Worm (Caenorhabditis elegans) whole organism, young adult: ENCODE measurements around the gene nep-12.
A peak's percentile ranks its signal among the peaks of the same experiment; 100 is the strongest.

Experiments
- B0019.2 ChIP-seq: fragments of 200-800 bp; sonication (Bioruptor generic); conservative IDR thresholded peaks from 2 replicates; pipeline ENCODE4 v1.3.6; 2022; ENCODE audit warnings: missing genetic modification reagents, missing genetic modification characterization, missing compliant biosample characterization
- F22D6.2 ChIP-seq: sonication (generic microtip); optimal IDR thresholded peaks from 2 replicates; lab custom pipeline; 2016; ENCODE audit warnings: mild to moderate bottlenecking, missing genetic modification characterization, missing compliant biosample characterization
- F55B11.4 ChIP-seq: sonication (generic microtip); optimal IDR thresholded peaks from 2 replicates; lab custom pipeline; 2016; ENCODE audit warnings: missing compliant biosample characterization, missing genetic modification characterization, borderline replicate concordance; ENCODE audit not compliant: insufficient read depth
- Y53G8AR.9 ChIP-seq: fragments of 200-800 bp; sonication (Bioruptor generic); conservative IDR thresholded peaks from 2 replicates; pipeline ENCODE4 v1.3.6; 2022; ENCODE audit warnings: missing genetic modification reagents, missing genetic modification characterization, missing compliant biosample characterization
- Y95B8A.8 ChIP-seq: fragments of 200-800 bp; sonication (Bioruptor generic); IDR thresholded peaks from 2 replicates; pipeline ENCODE4 v1.3.6; 2022; ENCODE audit warnings: missing genetic modification reagents, missing genetic modification characterization, missing compliant biosample characterization
- ZK185.1 ChIP-seq: sonication (generic microtip); optimal IDR thresholded peaks from 2 replicates; lab custom pipeline; 2016; ENCODE audit warnings: mild to moderate bottlenecking, missing genetic modification characterization, missing compliant biosample characterization; ENCODE audit not compliant: poor library complexity, severe bottlenecking
- atf-7 ChIP-seq: sonication (generic microtip); optimal IDR thresholded peaks from 2 replicates; lab custom pipeline; 2017; ENCODE audit warnings: mild to moderate bottlenecking, missing genetic modification characterization, missing compliant biosample characterization
- athp-1 ChIP-seq: sonication (generic microtip); optimal IDR thresholded peaks from 2 replicates; lab custom pipeline; 2017; ENCODE audit warnings: mild to moderate bottlenecking, missing genetic modification characterization, missing compliant biosample characterization
- bed-1 ChIP-seq: fragments of 200-800 bp; sonication (Bioruptor generic); IDR thresholded peaks from 2 replicates; pipeline ENCODE4 v1.3.6; 2022; ENCODE audit warnings: missing genetic modification reagents, missing genetic modification characterization, missing compliant biosample characterization
- bed-2 ChIP-seq: fragments of 200-800 bp; sonication (Bioruptor generic); IDR thresholded peaks from 2 replicates; pipeline ENCODE4 v1.3.6; 2022; ENCODE audit warnings: missing genetic modification reagents, missing genetic modification characterization, missing compliant biosample characterization
- cebp-1 ChIP-seq, 2 experiments: fragments of 200-800 bp in 1 of 2; sonication (Bioruptor generic) in 1 of 2; sonication (generic microtip) in 1 of 2; IDR thresholded peaks in 1 of 2; optimal IDR thresholded peaks in 1 of 2; 2 replicates each; pipeline versions ENCODE4 v1.3.6 to Lab custom; 2017 to 2022; ENCODE audit warnings: missing compliant biosample characterization in 2 of 2, missing genetic modification characterization in 2 of 2, mild to moderate bottlenecking in 1 of 2, missing genetic modification reagents in 1 of 2, moderate library complexity in 1 of 2
- cebp-2 ChIP-seq: fragments of 200-800 bp; sonication (Bioruptor generic); IDR thresholded peaks from 2 replicates; pipeline ENCODE4 v1.3.6; 2022; ENCODE audit warnings: missing genetic modification characterization, missing compliant biosample characterization
- ceh-27 ChIP-seq: fragments of 200-800 bp; sonication (Bioruptor generic); optimal IDR thresholded peaks from 2 replicates; lab custom pipeline; 2018; ENCODE audit warnings: mild to moderate bottlenecking, missing genetic modification characterization, moderate library complexity, missing compliant biosample characterization
- ceh-91 ChIP-seq: fragments of 200-800 bp; sonication (Bioruptor generic); IDR thresholded peaks from 2 replicates; pipeline ENCODE4 v1.3.6; 2022; ENCODE audit warnings: missing genetic modification reagents, missing genetic modification characterization, missing compliant biosample characterization
- dpl-1 ChIP-seq: fragments of 150-350 bp; optimal IDR thresholded peaks from 2 replicates; lab custom pipeline; 2014; ENCODE audit warnings: missing biosample characterization, missing genetic modification reagents, missing genetic modification characterization
- egl-44 ChIP-seq: fragments of 200-800 bp; sonication (Bioruptor generic); IDR thresholded peaks from 2 replicates; pipeline ENCODE4 v1.3.6; 2022; ENCODE audit warnings: missing genetic modification reagents, missing genetic modification characterization, missing compliant biosample characterization
- fkh-3 ChIP-seq: sonication (generic microtip); optimal IDR thresholded peaks from 2 replicates; lab custom pipeline; 2016; ENCODE audit warnings: mild to moderate bottlenecking, missing genetic modification characterization, missing compliant biosample characterization
- him-1 ChIP-seq: sonication (generic microtip); optimal IDR thresholded peaks from 2 replicates; lab custom pipeline; 2016; ENCODE audit warnings: missing genotype, missing genetic modification reagents, missing genetic modification characterization, missing compliant biosample characterization
- hrde-1 ChIP-seq: sonication (generic microtip); optimal IDR thresholded peaks from 2 replicates; lab custom pipeline; 2016; ENCODE audit warnings: missing genetic modification characterization, mild to moderate bottlenecking, missing compliant biosample characterization, moderate library complexity, missing genotype, missing genetic modification reagents, borderline replicate concordance
- lag-1 ChIP-seq: fragments of 200-800 bp; sonication (Bioruptor generic); IDR thresholded peaks from 2 replicates; pipeline ENCODE4 v1.3.6; 2022; ENCODE audit warnings: missing genetic modification reagents, missing genetic modification characterization, missing compliant biosample characterization
- let-607 ChIP-seq, 2 experiments: fragments of 200-800 bp in 1 of 2; sonication (Bioruptor generic) in 1 of 2; sonication (generic microtip) in 1 of 2; optimal IDR thresholded peaks; 2 replicates each; lab custom pipeline; 2016 to 2018; ENCODE audit warnings: mild to moderate bottlenecking in 2 of 2, missing compliant biosample characterization in 2 of 2, missing genetic modification characterization in 2 of 2, moderate library complexity in 2 of 2, missing genotype in 1 of 2
- lin-40 ChIP-seq: sonication (generic microtip); optimal IDR thresholded peaks from 2 replicates; lab custom pipeline; 2016; ENCODE audit warnings: missing genetic modification characterization, mild to moderate bottlenecking, missing compliant biosample characterization, missing genotype, missing genetic modification reagents
- lin-54 ChIP-seq: fragments of 200-800 bp; sonication (Bioruptor generic); optimal IDR thresholded peaks from 2 replicates; lab custom pipeline; 2018; ENCODE audit warnings: mild to moderate bottlenecking, missing genetic modification characterization, missing compliant biosample characterization
- lsy-27 ChIP-seq: sonication (generic microtip); optimal IDR thresholded peaks from 2 replicates; lab custom pipeline; 2017; ENCODE audit warnings: missing genetic modification characterization, mild to moderate bottlenecking, missing compliant biosample characterization, antibody characterized with exemption, missing genotype, borderline replicate concordance; ENCODE audit not compliant: insufficient read depth
- madf-6 ChIP-seq: fragments of 200-800 bp; sonication (Bioruptor generic); IDR thresholded peaks from 2 replicates; pipeline ENCODE4 v1.3.6; 2022; ENCODE audit warnings: missing genetic modification reagents, missing genetic modification characterization, missing compliant biosample characterization
- nfya-1 ChIP-seq: sonication (generic microtip); optimal IDR thresholded peaks from 2 replicates; lab custom pipeline; 2017; ENCODE audit warnings: antibody characterized with exemption, missing compliant biosample characterization, missing genetic modification characterization, borderline replicate concordance; ENCODE audit not compliant: insufficient read depth
- nfyb-1 ChIP-seq: fragments of 200-800 bp; sonication (Bioruptor generic); IDR thresholded peaks from 2 replicates; pipeline ENCODE4 v1.3.6; 2022; ENCODE audit warnings: missing genetic modification reagents, missing genetic modification characterization, missing compliant biosample characterization
- nhr-120 ChIP-seq: fragments of 200-800 bp; sonication (Bioruptor generic); IDR thresholded peaks from 2 replicates; pipeline ENCODE4 v1.3.6; 2022; ENCODE audit warnings: missing genetic modification characterization, missing compliant biosample characterization
- nhr-80 ChIP-seq: sonication (generic microtip); optimal IDR thresholded peaks from 2 replicates; lab custom pipeline; 2016; ENCODE audit warnings: missing genetic modification characterization, missing compliant biosample characterization
- nhr-90 ChIP-seq: sonication (generic microtip); optimal IDR thresholded peaks from 2 replicates; lab custom pipeline; 2016; ENCODE audit warnings: missing genotype, mild to moderate bottlenecking, missing genetic modification characterization, missing compliant biosample characterization
- rpc-1 ChIP-seq, 2 experiments: fragments of 150-350 bp in 1 of 2; sonication (generic microtip) in 1 of 2; optimal IDR thresholded peaks; 2 replicates each; lab custom pipeline; 2014 to 2018; ENCODE audit warnings: missing biosample characterization in 1 of 2, missing genetic modification characterization in 1 of 2, missing genetic modification reagents in 1 of 2, missing genotype in 1 of 2
- snpc-1.1 ChIP-seq: sonication (generic microtip); optimal IDR thresholded peaks from 2 replicates; lab custom pipeline; 2017; ENCODE audit warnings: missing genetic modification characterization, mild to moderate bottlenecking, missing compliant biosample characterization, antibody characterized with exemption, moderate library complexity, missing genotype, missing genetic modification reagents; ENCODE audit not compliant: insufficient read depth
- snpc-1.3 ChIP-seq: sonication (generic microtip); optimal IDR thresholded peaks from 2 replicates; lab custom pipeline; 2017; ENCODE audit warnings: missing genetic modification characterization, mild to moderate bottlenecking, missing compliant biosample characterization, antibody characterized with exemption, moderate library complexity, missing genotype, missing genetic modification reagents; ENCODE audit not compliant: insufficient read depth
- sptf-2 ChIP-seq: fragments of 200-800 bp; sonication (Bioruptor generic); optimal IDR thresholded peaks from 2 replicates; lab custom pipeline; 2018; ENCODE audit warnings: mild to moderate bottlenecking, missing genetic modification characterization, missing compliant biosample characterization
- tbp1 ChIP-seq: fragments of 200-800 bp; sonication (Bioruptor generic); optimal IDR thresholded peaks from 2 replicates; lab custom pipeline; 2018; ENCODE audit warnings: mild to moderate bottlenecking, missing genetic modification characterization, missing compliant biosample characterization
- unc-62 ChIP-seq: fragments of 150-350 bp; optimal IDR thresholded peaks from 2 replicates; lab custom pipeline; 2014; ENCODE audit warnings: missing biosample characterization, missing genetic modification reagents, missing genetic modification characterization
- zfh-2 ChIP-seq: fragments of 200-800 bp; sonication (Bioruptor generic); conservative IDR thresholded peaks from 2 replicates; pipeline ENCODE4 v1.3.6; 2022; ENCODE audit warnings: missing genetic modification reagents, missing genetic modification characterization, missing compliant biosample characterization
- zim-3 ChIP-seq: sonication (generic microtip); optimal IDR thresholded peaks from 2 replicates; lab custom pipeline; 2017; ENCODE audit warnings: mild to moderate bottlenecking, missing genetic modification characterization, moderate library complexity, missing compliant biosample characterization
- ztf-26 ChIP-seq: sonication (generic microtip); optimal IDR thresholded peaks from 2 replicates; lab custom pipeline; 2017; ENCODE audit warnings: missing genetic modification characterization, missing compliant biosample characterization
- ztf-6 ChIP-seq: fragments of 200-800 bp; sonication (Bioruptor generic); IDR thresholded peaks from 2 replicates; pipeline ENCODE4 v1.3.6; 2022; ENCODE audit warnings: missing genetic modification reagents, missing genetic modification characterization, missing compliant biosample characterization

The nep-12 gene

ce11 chrII:4747697-4748096, 36.6 kb downstream of the nep-12 start:
- TF ChIP-seq F55B11.4 (tag; lab: Kevin White, UChicago) (no peak), sptf-2 (GFP tag; lab: Kevin White, UChicago) (no peak), snpc-1.1 (tag; lab: Kevin White, UChicago) (no peak), nfya-1 (tag; lab: Kevin White, UChicago) (no peak), bed-2 (no peak), lsy-27 (tag; lab: Kevin White, UChicago) (no peak), nhr-120 (GFP tag; lab: Robert Waterston, UW) (no peak), him-1 (tag; lab: Kevin White, UChicago) (no peak), rpc-1 (optimal IDR thresholded peaks at IDR 0.05; lab: Kevin White, UChicago) (no peak), rpc-1 (tag; optimal IDR thresholded peaks at IDR 0.05; lab: Kevin White, UChicago) (no peak), snpc-1.3 (tag; lab: Kevin White, UChicago) (no peak), cebp-2 (GFP tag; lab: Robert Waterston, UW) (no peak), dpl-1 (GFP tag; lab: Kevin White, UChicago) (no peak), Y95B8A.8 (no peak)

ce11 chrII:4747063-4747462, 37.3 kb downstream of the nep-12 start:
- no peak for TF ChIP-seq fkh-3
- no peak for TF ChIP-seq hrde-1
- no peak for TF ChIP-seq zfh-2 (GFP tag; lab: Robert Waterston, UW)
- no peak for TF ChIP-seq cebp-1 (GFP tag; IDR thresholded peaks at IDR 0.05; lab: Robert Waterston, UW)
- TF ChIP-seq cebp-1 (tag; optimal IDR thresholded peaks at IDR 0.05; lab: Kevin White, UChicago): no peak
- no peak for TF ChIP-seq let-607 (tag; optimal IDR thresholded peaks at IDR 0.05; lab: Kevin White, UChicago)
- TF ChIP-seq cebp-2 (GFP tag; lab: Robert Waterston, UW): no peak
- TF ChIP-seq zim-3 (tag; lab: Kevin White, UChicago): no peak
- no peak for TF ChIP-seq ceh-27 (GFP tag; lab: Kevin White, UChicago)

- no peak for TF ChIP-seq cebp-1 (GFP tag; IDR thresholded peaks at IDR 0.05; lab: Robert Waterston, UW)
- peak; percentile 31 for TF ChIP-seq cebp-1 (tag; optimal IDR thresholded peaks at IDR 0.05; lab: Kevin White, UChicago)
- TF ChIP-seq lin-54 (GFP tag; lab: Kevin White, UChicago): peak; percentile 13
- TF ChIP-seq ztf-26 (tag; lab: Kevin White, UChicago): peak; percentile 76
- TF ChIP-seq tbp1: peak; percentile 28
- no peak for TF ChIP-seq cebp-2 (GFP tag; lab: Robert Waterston, UW)
- peak; percentile 43 for TF ChIP-seq lin-40
- TF ChIP-seq B0019.2 (GFP tag; lab: Robert Waterston, UW): no peak
- TF ChIP-seq ZK185.1 (tag; lab: Kevin White, UChicago): no peak
- TF ChIP-seq unc-62 (GFP tag; lab: Kevin White, UChicago): no peak
- TF ChIP-seq bed-1 (GFP tag; lab: Robert Waterston, UW): no peak
- TF ChIP-seq Y53G8AR.9: 0 out of 2 replicates have a peak, but pooled peaks have one; percentile 45
Measured at ce11 chrII:4745281-4745680, 39.1 kb downstream of the nep-12 start.

DNA sequence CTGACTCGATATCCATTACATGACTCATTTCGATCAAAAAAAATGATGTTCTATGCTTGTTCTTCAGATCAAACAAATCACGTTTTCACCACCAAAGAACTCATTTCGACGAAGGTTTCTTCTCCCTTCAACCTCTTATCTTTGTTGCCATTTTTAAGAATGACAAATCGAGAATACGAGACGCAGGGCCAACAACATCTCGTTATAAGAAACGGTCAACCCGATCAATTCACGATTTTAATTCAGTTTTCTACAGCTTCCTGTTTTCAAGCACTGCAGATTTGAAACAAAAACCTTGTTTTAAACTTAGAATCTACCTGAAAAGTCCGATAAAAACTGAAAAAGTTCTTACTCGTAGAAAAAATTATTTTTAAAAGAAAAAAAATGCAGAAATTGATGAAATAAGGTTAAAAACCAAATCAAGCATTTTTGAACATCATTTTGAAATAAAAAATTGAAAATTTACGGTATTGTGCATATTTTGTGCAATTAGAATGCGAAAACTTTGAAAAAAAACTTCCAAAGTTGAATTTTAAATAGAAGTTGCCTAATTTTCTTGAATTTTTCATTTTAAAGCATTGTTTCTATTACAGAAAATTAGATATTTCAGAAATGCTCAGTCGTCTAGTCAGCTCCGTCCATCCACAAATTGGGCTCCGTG, 42.7 kb downstream of the nep-12 start, which contains the start of gene acs-11:
acs-11 (plus strand) TSS at position 611 of the 661 bp plus-strand sequence.
- TF ChIP-seq ztf-6 (GFP tag; lab: Robert Waterston, UW) (no peak), egl-44 (GFP tag; lab: Robert Waterston, UW) (no peak), lin-54 (GFP tag; lab: Kevin White, UChicago) (no peak), atf-7 (no peak), ceh-91 (GFP tag; lab: Robert Waterston, UW) (no peak), F22D6.2 (no peak), madf-6 (peak; percentile 20; the same call in 1 of the 2 replicates), cebp-1 (GFP tag; IDR thresholded peaks at IDR 0.05; lab: Robert Waterston, UW) (no peak), cebp-1 (tag; optimal IDR thresholded peaks at IDR 0.05; lab: Kevin White, UChicago) (peak; percentile 0), ZK185.1 (tag; lab: Kevin White, UChicago) (no peak), athp-1 (tag; lab: Kevin White, UChicago) (no peak), nfyb-1 (no peak), nhr-90 (no peak), lag-1 (no peak), nhr-80 (tag; lab: Kevin White, UChicago) (peak; percentile 45)
